Worm (Caenorhabditis elegans) whole organism, young adult: ENCODE results near the gene F35E12.6.

Experiments
- B0261.1 ChIP-seq: sonication (generic microtip); optimal IDR thresholded peaks from 2 replicates; lab custom pipeline; 2016; ENCODE audit warnings: mild to moderate bottlenecking, missing genetic modification characterization, moderate library complexity, missing compliant biosample characterization
- D2030.7 ChIP-seq: fragments of 200-800 bp; sonication (Bioruptor generic); IDR thresholded peaks from 2 replicates; pipeline ENCODE4 v1.3.6; 2022; ENCODE audit warnings: missing genetic modification reagents, missing genetic modification characterization, missing compliant biosample characterization
- F23B12.7 ChIP-seq: sonication (generic microtip); optimal IDR thresholded peaks from 2 replicates; lab custom pipeline; 2017; ENCODE audit warnings: missing genetic modification characterization, mild to moderate bottlenecking, missing compliant biosample characterization, antibody characterized with exemption, moderate library complexity; ENCODE audit not compliant: insufficient read depth
- F49E8.2 ChIP-seq: sonication (generic microtip); optimal IDR thresholded peaks from 3 replicates; lab custom pipeline; 2017; ENCODE audit warnings: missing genetic modification characterization, mild to moderate bottlenecking, missing compliant biosample characterization, antibody characterized with exemption, moderate library complexity; ENCODE audit not compliant: insufficient read depth
- F57C9.4 ChIP-seq: sonication (generic microtip); optimal IDR thresholded peaks from 2 replicates; lab custom pipeline; 2017; ENCODE audit warnings: mild to moderate bottlenecking, missing genetic modification characterization, missing compliant biosample characterization
- K11D2.4 ChIP-seq: fragments of 200-800 bp; sonication (Bioruptor generic); IDR thresholded peaks from 2 replicates; pipeline ENCODE4 v1.3.6; 2022; ENCODE audit warnings: missing genetic modification reagents, missing genetic modification characterization, missing compliant biosample characterization
- K12H6.12 ChIP-seq: fragments of 200-800 bp; sonication (Bioruptor generic); optimal IDR thresholded peaks from 2 replicates; lab custom pipeline; 2018; ENCODE audit warnings: mild to moderate bottlenecking, missing genetic modification characterization, missing compliant biosample characterization
- T26A5.8 ChIP-seq: sonication (generic microtip); optimal IDR thresholded peaks from 2 replicates; lab custom pipeline; 2016; ENCODE audit warnings: missing genetic modification characterization, missing compliant biosample characterization
- Y56A3A.18 ChIP-seq: fragments of 200-800 bp; sonication (Bioruptor generic); IDR thresholded peaks from 2 replicates; pipeline ENCODE4 v1.3.6; 2022; ENCODE audit warnings: missing genetic modification reagents, missing genetic modification characterization, missing compliant biosample characterization
- Y95B8A.8 ChIP-seq: fragments of 200-800 bp; sonication (Bioruptor generic); IDR thresholded peaks from 2 replicates; pipeline ENCODE4 v1.3.6; 2022; ENCODE audit warnings: missing genetic modification reagents, missing genetic modification characterization, missing compliant biosample characterization
- akir-1 ChIP-seq: fragments of 200-800 bp; sonication (Bioruptor generic); optimal IDR thresholded peaks from 2 replicates; lab custom pipeline; 2018; ENCODE audit warnings: mild to moderate bottlenecking, missing genetic modification characterization, moderate library complexity, missing compliant biosample characterization
- aptf-2 ChIP-seq: fragments of 200-800 bp; sonication (Bioruptor generic); conservative IDR thresholded peaks from 2 replicates; pipeline ENCODE4 v1.3.6; 2022; ENCODE audit warnings: missing genetic modification reagents, missing genetic modification characterization, missing compliant biosample characterization
- aptf-3 ChIP-seq: fragments of 200-800 bp; sonication (Bioruptor generic); IDR thresholded peaks from 2 replicates; pipeline ENCODE4 v1.3.6; 2022; ENCODE audit warnings: missing genetic modification characterization, missing compliant biosample characterization
- athp-1 ChIP-seq: sonication (generic microtip); optimal IDR thresholded peaks from 2 replicates; lab custom pipeline; 2017; ENCODE audit warnings: mild to moderate bottlenecking, missing genetic modification characterization, missing compliant biosample characterization
- bed-2 ChIP-seq: fragments of 200-800 bp; sonication (Bioruptor generic); IDR thresholded peaks from 2 replicates; pipeline ENCODE4 v1.3.6; 2022; ENCODE audit warnings: missing genetic modification reagents, missing genetic modification characterization, missing compliant biosample characterization
- ccch-3 ChIP-seq: fragments of 200-800 bp; sonication (Bioruptor generic); optimal IDR thresholded peaks from 2 replicates; lab custom pipeline; 2018; ENCODE audit warnings: mild to moderate bottlenecking, missing genetic modification characterization, missing compliant biosample characterization
- ceh-100 ChIP-seq: fragments of 200-800 bp; sonication (Bioruptor generic); IDR thresholded peaks from 2 replicates; pipeline ENCODE4 v1.3.6; 2022; ENCODE audit warnings: missing genetic modification reagents, missing genetic modification characterization, missing compliant biosample characterization
- ceh-40 ChIP-seq: fragments of 200-800 bp; sonication (Bioruptor generic); IDR thresholded peaks from 2 replicates; pipeline ENCODE4 v1.3.6; 2022; ENCODE audit warnings: missing genetic modification characterization, missing compliant biosample characterization
- ceh-58 ChIP-seq: fragments of 200-800 bp; sonication (Bioruptor generic); IDR thresholded peaks from 2 replicates; pipeline ENCODE4 v1.3.6; 2022; ENCODE audit warnings: missing genetic modification characterization, missing compliant biosample characterization
- die-1 ChIP-seq: sonication (generic microtip); optimal IDR thresholded peaks from 2 replicates; lab custom pipeline; 2016; ENCODE audit warnings: missing genotype, mild to moderate bottlenecking, missing genetic modification characterization, missing compliant biosample characterization
- dpff-1 ChIP-seq: sonication (generic microtip); optimal IDR thresholded peaks from 2 replicates; lab custom pipeline; 2017; ENCODE audit warnings: mild to moderate bottlenecking, missing genetic modification characterization, missing compliant biosample characterization
- efl-1 ChIP-seq: fragments of 150-350 bp; optimal IDR thresholded peaks from 2 replicates; lab custom pipeline; 2014; ENCODE audit warnings: missing biosample characterization, missing genetic modification reagents, missing genetic modification characterization
- him-1 ChIP-seq: sonication (generic microtip); optimal IDR thresholded peaks from 2 replicates; lab custom pipeline; 2016; ENCODE audit warnings: missing genotype, missing genetic modification reagents, missing genetic modification characterization, missing compliant biosample characterization
- hmg-1.2 ChIP-seq: fragments of 200-800 bp; sonication (Bioruptor generic); IDR thresholded peaks from 2 replicates; pipeline ENCODE4 v1.3.6; 2022; ENCODE audit warnings: missing genetic modification reagents, missing genetic modification characterization, missing compliant biosample characterization
- hrde-1 ChIP-seq: sonication (generic microtip); optimal IDR thresholded peaks from 2 replicates; lab custom pipeline; 2016; ENCODE audit warnings: missing genetic modification characterization, mild to moderate bottlenecking, missing compliant biosample characterization, moderate library complexity, missing genotype, missing genetic modification reagents, borderline replicate concordance
- lin-54 ChIP-seq: fragments of 200-800 bp; sonication (Bioruptor generic); optimal IDR thresholded peaks from 2 replicates; lab custom pipeline; 2018; ENCODE audit warnings: mild to moderate bottlenecking, missing genetic modification characterization, missing compliant biosample characterization
- lir-1 ChIP-seq: fragments of 200-800 bp; sonication (Bioruptor generic); conservative IDR thresholded peaks from 2 replicates; pipeline ENCODE4 v1.3.6; 2022; ENCODE audit warnings: missing genetic modification reagents, missing genetic modification characterization, missing compliant biosample characterization
- lsy-27 ChIP-seq: sonication (generic microtip); optimal IDR thresholded peaks from 2 replicates; lab custom pipeline; 2017; ENCODE audit warnings: missing genetic modification characterization, mild to moderate bottlenecking, missing compliant biosample characterization, antibody characterized with exemption, missing genotype, borderline replicate concordance; ENCODE audit not compliant: insufficient read depth
- madf-10 ChIP-seq: sonication (generic microtip); optimal IDR thresholded peaks from 2 replicates; lab custom pipeline; 2016; ENCODE audit warnings: mild to moderate bottlenecking, missing genetic modification characterization, missing compliant biosample characterization
- madf-8 ChIP-seq: fragments of 200-800 bp; sonication (Bioruptor generic); conservative IDR thresholded peaks from 2 replicates; pipeline ENCODE4 v1.3.6; 2022; ENCODE audit warnings: missing genetic modification reagents, missing genetic modification characterization, missing compliant biosample characterization
- mcd-1 ChIP-seq: fragments of 200-800 bp; sonication (Bioruptor generic); IDR thresholded peaks from 2 replicates; pipeline ENCODE4 v1.3.6; 2022; ENCODE audit warnings: missing genetic modification reagents, missing genetic modification characterization, missing compliant biosample characterization
- mxl-1 ChIP-seq: sonication (generic microtip); optimal IDR thresholded peaks from 2 replicates; lab custom pipeline; 2016; ENCODE audit warnings: missing genetic modification characterization, missing compliant biosample characterization
- nhr-80 ChIP-seq: sonication (generic microtip); optimal IDR thresholded peaks from 2 replicates; lab custom pipeline; 2016; ENCODE audit warnings: missing genetic modification characterization, missing compliant biosample characterization
- repo-1 ChIP-seq: sonication (generic microtip); optimal IDR thresholded peaks from 2 replicates; lab custom pipeline; 2017; ENCODE audit warnings: mild to moderate bottlenecking, missing genetic modification characterization, missing compliant biosample characterization
- sea-2 ChIP-seq: fragments of 200-800 bp; sonication (Bioruptor generic); IDR thresholded peaks from 2 replicates; pipeline ENCODE4 v1.3.6; 2022; ENCODE audit warnings: missing genetic modification characterization, missing compliant biosample characterization
- snpc-1.1 ChIP-seq: sonication (generic microtip); optimal IDR thresholded peaks from 2 replicates; lab custom pipeline; 2017; ENCODE audit warnings: missing genetic modification characterization, mild to moderate bottlenecking, missing compliant biosample characterization, antibody characterized with exemption, moderate library complexity, missing genotype, missing genetic modification reagents; ENCODE audit not compliant: insufficient read depth
- snpc-4 ChIP-seq, 5 experiments: fragments of 150-350 bp in 1 of 5; sonication (generic microtip) in 4 of 5; optimal IDR thresholded peaks; 2 replicates each; lab custom pipeline; 2014 to 2018; ENCODE audit warnings: missing genetic modification characterization in 5 of 5, missing biosample characterization in 3 of 5, antibody characterized with exemption in 2 of 5, mild to moderate bottlenecking in 2 of 5, missing compliant biosample characterization in 2 of 5, missing genotype in 2 of 5, moderate library complexity in 2 of 5, missing genetic modification reagents in 1 of 5
- somi-1 ChIP-seq: fragments of 200-800 bp; sonication (Bioruptor generic); optimal IDR thresholded peaks from 2 replicates; lab custom pipeline; 2018; ENCODE audit warnings: mild to moderate bottlenecking, missing genetic modification characterization, missing compliant biosample characterization
- tbp1 ChIP-seq: fragments of 200-800 bp; sonication (Bioruptor generic); optimal IDR thresholded peaks from 2 replicates; lab custom pipeline; 2018; ENCODE audit warnings: mild to moderate bottlenecking, missing genetic modification characterization, missing compliant biosample characterization
- unc-130 ChIP-seq: sonication (generic microtip); optimal IDR thresholded peaks from 2 replicates; lab custom pipeline; 2016; ENCODE audit warnings: missing genetic modification reagents, missing genetic modification characterization, missing compliant biosample characterization
- unc-62 ChIP-seq: fragments of 150-350 bp; optimal IDR thresholded peaks from 2 replicates; lab custom pipeline; 2014; ENCODE audit warnings: missing biosample characterization, missing genetic modification reagents, missing genetic modification characterization
- xnd-1 ChIP-seq: sonication (generic microtip); optimal IDR thresholded peaks from 2 replicates; lab custom pipeline; 2016; ENCODE audit warnings: missing genotype, missing genetic modification reagents, missing genetic modification characterization, missing compliant biosample characterization
- ztf-18 ChIP-seq: sonication (generic microtip); optimal IDR thresholded peaks from 2 replicates; lab custom pipeline; 2016; ENCODE audit warnings: missing genotype, mild to moderate bottlenecking, missing genetic modification characterization, missing compliant biosample characterization
- ztf-22 ChIP-seq: fragments of 200-800 bp; sonication (Bioruptor generic); optimal IDR thresholded peaks from 2 replicates; lab custom pipeline; 2018; ENCODE audit warnings: mild to moderate bottlenecking, missing genetic modification characterization, moderate library complexity, missing compliant biosample characterization
- ztf-26 ChIP-seq: sonication (generic microtip); optimal IDR thresholded peaks from 2 replicates; lab custom pipeline; 2017; ENCODE audit warnings: missing genetic modification characterization, missing compliant biosample characterization
- ztf-28 ChIP-seq: fragments of 200-800 bp; sonication (Bioruptor generic); IDR thresholded peaks from 2 replicates; pipeline ENCODE4 v1.3.6; 2022; ENCODE audit warnings: missing genetic modification reagents, missing genetic modification characterization, missing compliant biosample characterization

The F35E12.6 gene

ce11 chrV:13716531-13716930 is 19.5 kb downstream of the F35E12.6 start, which contains the start of gene T01D3.6:
TSS of gene T01D3.6 (plus strand) at chrV:13716824.
- TF ChIP-seq nhr-80 (tag; lab: Kevin White, UChicago) = peak; percentile 65
- TF ChIP-seq athp-1 (tag; lab: Kevin White, UChicago) = no peak
- peak; percentile 12 for TF ChIP-seq ztf-22 (GFP tag; lab: Kevin White, UChicago)

ce11 chrV:13715223-13715686 is 20.8 kb downstream of the F35E12.6 start, which contains the start of gene zipt-9:
TSS of gene zipt-9 (minus strand) at chrV:13715273.
- TF ChIP-seq die-1 (tag; lab: Kevin White, UChicago) (no peak), mxl-1 (tag; lab: Kevin White, UChicago) (no peak), T26A5.8 (tag; lab: Kevin White, UChicago) (no peak), ztf-18 (tag; lab: Kevin White, UChicago) (peak; percentile 68), mcd-1 (GFP tag; lab: Robert Waterston, UW) (peak; percentile 94), K12H6.12 (peak; percentile 64), tbp1 (GFP tag; lab: Kevin White, UChicago) (peak; percentile 36), madf-10 (tag; lab: Kevin White, UChicago) (peak; percentile 60), dpff-1 (no peak), snpc-1.1 (tag; lab: Kevin White, UChicago) (no peak), him-1 (tag; lab: Kevin White, UChicago) (peak; percentile 24), bed-2 (GFP tag; lab: Robert Waterston, UW) (0 out of 2 replicates have a peak, but pooled peaks have one; percentile 44), akir-1 (GFP tag; lab: Kevin White, UChicago) (peak; percentile 35), aptf-3 (GFP tag; lab: Robert Waterston, UW) (no peak), ztf-26 (tag; lab: Kevin White, UChicago) (no peak), F57C9.4 (tag; lab: Kevin White, UChicago) (no peak), sea-2 (GFP tag; lab: Robert Waterston, UW) (no peak), F23B12.7 (tag; lab: Kevin White, UChicago) (peak; percentile 68), D2030.7 (peak; percentile 47; the same call in 1 of the 2 replicates), xnd-1 (tag; lab: Kevin White, UChicago) (no peak), hrde-1 (tag; lab: Kevin White, UChicago) (no peak), Y95B8A.8 (GFP tag; lab: Robert Waterston, UW) (no peak), aptf-2 (GFP tag; lab: Robert Waterston, UW) (0 out of 2 replicates have a peak, but pooled peaks have one; percentile 14), repo-1 (tag; lab: Kevin White, UChicago) (no peak), lir-1 (GFP tag; lab: Robert Waterston, UW) (no peak), efl-1 (GFP tag; lab: Kevin White, UChicago) (peak; percentile 27), madf-8 (peak; percentile 22; the same call in 1 of the 2 replicates), K11D2.4 (0 out of 2 replicates have a peak, but pooled peaks have one; percentile 28), ceh-40 (no peak), ccch-3 (peak; percentile 64), snpc-4 (GFP tag; optimal IDR thresholded peaks at IDR 0.05; lab: Kevin White, UChicago) (no peak), snpc-4 (tag; optimal IDR thresholded peaks at IDR 0.05; lab: Kevin White, UChicago) (peak in 2 of 4 experiments; percentile 16 to 63), ztf-28 (GFP tag; lab: Robert Waterston, UW) (peak; percentile 66; the same call in 1 of the 2 replicates), F49E8.2 (peak; percentile 22), Y56A3A.18 (no peak), somi-1 (peak; percentile 24), unc-130 (GFP tag; lab: Kevin White, UChicago) (peak; percentile 15), hmg-1.2 (GFP tag; lab: Robert Waterston, UW) (peak; percentile 57), lin-54 (peak; percentile 58), ceh-100 (GFP tag; lab: Robert Waterston, UW) (peak; percentile 98), unc-62 (GFP tag; lab: Kevin White, UChicago) (no peak), B0261.1 (tag; lab: Kevin White, UChicago) (no peak), lsy-27 (tag; lab: Kevin White, UChicago) (no peak), ceh-58 (GFP tag; lab: Robert Waterston, UW) (no peak)
